Fruit fly (Drosophila melanogaster): ENCODE data around the gene CG7407.

dm6 chr3L:21843307-21843706 lies 20.0 kb downstream of the CG7407 start:
- TF ChIP-seq CG8301 (tag; optimal IDR thresholded peaks at IDR 0.05) (no peak), EcR (GFP tag; optimal IDR thresholded peaks at IDR 0.05) (no peak), Pif1B (GFP tag; optimal IDR thresholded peaks at IDR 0.05) (no peak), Ets98B (GFP tag; IDR thresholded peaks at IDR 0.05) (no peak), gl (tag; optimal IDR thresholded peaks at IDR 0.05) (no peak), CG8159 (tag; optimal IDR thresholded peaks at IDR 0.05) (no peak), Pif1A (GFP tag; optimal IDR thresholded peaks at IDR 0.05) (no peak), D1 (tag; optimal IDR thresholded peaks at IDR 0.05) (no peak), Snoo (tag; optimal IDR thresholded peaks at IDR 0.05) (no peak), CG13204 (GFP tag; optimal IDR thresholded peaks at IDR 0.05) (peak; percentile 68), CG17806 (tag; optimal IDR thresholded peaks at IDR 0.05) (no peak), CG12605 (GFP tag; IDR thresholded peaks at IDR 0.05) (no peak), CG10348 (GFP tag; IDR thresholded peaks at IDR 0.05) (no peak)
